Worm (Caenorhabditis elegans) whole organism, L4 larva: ENCODE measurements around the gene smc-6.

Source experiments
- F44E2.7 ChIP-seq: fragments of 200-800 bp; sonication (Bioruptor generic); IDR thresholded peaks from 2 replicates; pipeline ENCODE4 v2.1.2; 2022; ENCODE audit warnings: missing genetic modification characterization, missing compliant biosample characterization
- F49E8.2 ChIP-seq: sonication (generic microtip); optimal IDR thresholded peaks from 2 replicates; lab custom pipeline; 2016; ENCODE audit warnings: missing compliant biosample characterization, mild to moderate bottlenecking, missing genetic modification characterization, borderline replicate concordance
- R02D3.7 ChIP-seq: fragments of 150-350 bp; sonication (generic microtip); optimal IDR thresholded peaks from 3 replicates; lab custom pipeline; 2014; ENCODE audit warnings: missing biosample characterization, missing genetic modification characterization
- T20F7.1 ChIP-seq: fragments of 200-800 bp; sonication (Bioruptor generic); optimal IDR thresholded peaks from 2 replicates; lab custom pipeline; 2018; ENCODE audit warnings: mild to moderate bottlenecking, missing genetic modification characterization, missing compliant biosample characterization
- T26A8.4 ChIP-seq: fragments of 200-800 bp; sonication (Bioruptor generic); IDR thresholded peaks from 2 replicates; pipeline ENCODE4 v1.3.6; 2022; ENCODE audit warnings: missing genetic modification characterization, missing compliant biosample characterization
- Y105C5A.15 ChIP-seq: fragments of 200-800 bp; sonication (Bioruptor generic); IDR thresholded peaks from 2 replicates; pipeline ENCODE4 v1.3.6; 2022; ENCODE audit warnings: missing genetic modification characterization, missing compliant biosample characterization
- aha-1 ChIP-seq: fragments of 150-350 bp; peaks from one replicate; lab custom pipeline; 2014; ENCODE audit warnings: missing biosample characterization, missing genetic modification characterization
- ama-1 ChIP-seq: fragments of 150-350 bp; optimal IDR thresholded peaks from 2 replicates; lab custom pipeline; 2014; ENCODE audit warnings: inconsistent platforms, mixed read lengths
- arid-1 ChIP-seq: fragments of 200-800 bp; sonication (Bioruptor generic); conservative IDR thresholded peaks from 2 replicates; pipeline ENCODE4 v1.3.6; 2022; ENCODE audit warnings: missing genetic modification reagents, missing genetic modification characterization, missing compliant biosample characterization
- attf-4 ChIP-seq: sonication (generic microtip); optimal IDR thresholded peaks from 3 replicates; lab custom pipeline; 2017; ENCODE audit warnings: missing biosample characterization, missing genetic modification characterization
- ceh-28 ChIP-seq: fragments of 150-350 bp; optimal IDR thresholded peaks from 2 replicates; lab custom pipeline; 2014; ENCODE audit warnings: missing biosample characterization, missing genetic modification reagents, missing genetic modification characterization
- daf-16 ChIP-seq, 3 experiments: sonication (generic microtip); optimal IDR thresholded peaks; 2 replicates each; lab custom pipeline; 2016 to 2017; ENCODE audit warnings: missing genetic modification characterization in 3 of 3, missing genetic modification reagents in 3 of 3, mild to moderate bottlenecking in 2 of 3, missing compliant biosample characterization in 2 of 3, missing biosample characterization in 1 of 3, moderate library complexity in 1 of 3
- daf-8 ChIP-seq: fragments of 200-800 bp; sonication (Bioruptor generic); IDR thresholded peaks from 2 replicates; pipeline ENCODE4 v1.3.6; 2022; ENCODE audit warnings: missing genetic modification characterization, missing compliant biosample characterization
- dmd-6 ChIP-seq: fragments of 200-800 bp; sonication (Bioruptor generic); IDR thresholded peaks from 2 replicates; pipeline ENCODE4 v1.3.6; 2022; ENCODE audit warnings: missing genetic modification reagents, missing genetic modification characterization, missing compliant biosample characterization
- dmd-9 ChIP-seq: fragments of 200-800 bp; sonication (Bioruptor generic); IDR thresholded peaks from 2 replicates; pipeline ENCODE4 v1.3.6; 2022; ENCODE audit warnings: missing genetic modification reagents, missing genetic modification characterization, missing compliant biosample characterization
- dpl-1 ChIP-seq: fragments of 150-350 bp; optimal IDR thresholded peaks from 2 replicates; lab custom pipeline; 2014; ENCODE audit warnings: missing biosample characterization, missing genetic modification reagents, missing genetic modification characterization
- dve-1 ChIP-seq: sonication (generic microtip); optimal IDR thresholded peaks from 2 replicates; lab custom pipeline; 2017; ENCODE audit warnings: antibody characterized with exemption, mild to moderate bottlenecking, missing genetic modification characterization, missing compliant biosample characterization; ENCODE audit not compliant: insufficient read depth
- egl-27 ChIP-seq: sonication (generic microtip); optimal IDR thresholded peaks from 3 replicates; lab custom pipeline; 2017; ENCODE audit warnings: missing biosample characterization, missing genetic modification reagents, missing genetic modification characterization
- fkh-10 ChIP-seq: fragments of 150-350 bp; optimal IDR thresholded peaks from 2 replicates; lab custom pipeline; 2014; ENCODE audit warnings: missing biosample characterization, missing genetic modification reagents, missing genetic modification characterization
- gei-8 ChIP-seq: fragments of 200-800 bp; sonication (Bioruptor generic); optimal IDR thresholded peaks from 2 replicates; lab custom pipeline; 2018; ENCODE audit warnings: mild to moderate bottlenecking, missing genetic modification characterization, missing compliant biosample characterization
- hlh-11 ChIP-seq: fragments of 200-800 bp; sonication (Bioruptor generic); optimal IDR thresholded peaks from 2 replicates; lab custom pipeline; 2018; ENCODE audit warnings: mild to moderate bottlenecking, missing genetic modification characterization, missing compliant biosample characterization
- hlh-30 ChIP-seq: sonication (generic microtip); optimal IDR thresholded peaks from 2 replicates; lab custom pipeline; 2017; ENCODE audit warnings: antibody characterized with exemption, mild to moderate bottlenecking, missing genetic modification characterization, missing compliant biosample characterization; ENCODE audit not compliant: insufficient read depth
- jun-1 ChIP-seq: fragments of 150-350 bp; optimal IDR thresholded peaks from 2 replicates; lab custom pipeline; 2014; ENCODE audit warnings: missing biosample characterization, missing genetic modification reagents, missing genetic modification characterization
- lin-1 ChIP-seq: fragments of 200-800 bp; sonication (Bioruptor generic); IDR thresholded peaks from 2 replicates; pipeline ENCODE4 v1.3.6; 2022; ENCODE audit warnings: missing genetic modification reagents, missing genetic modification characterization, missing compliant biosample characterization
- lin-13 ChIP-seq: fragments of 150-350 bp; optimal IDR thresholded peaks from 2 replicates; lab custom pipeline; 2014; ENCODE audit warnings: missing biosample characterization, missing genetic modification reagents, missing genetic modification characterization
- lin-15B ChIP-seq: fragments of 150-350 bp; sonication (generic microtip); optimal IDR thresholded peaks from 3 replicates; lab custom pipeline; 2014; ENCODE audit warnings: missing biosample characterization, missing genetic modification characterization
- lin-29 ChIP-seq: fragments of 200-800 bp; sonication (Bioruptor generic); IDR thresholded peaks from 2 replicates; pipeline ENCODE4 v1.3.6; 2022; ENCODE audit warnings: missing genetic modification reagents, missing genetic modification characterization, missing compliant biosample characterization
- lin-38 ChIP-seq: fragments of 200-800 bp; sonication (Bioruptor generic); IDR thresholded peaks from 2 replicates; pipeline ENCODE4 v1.3.6; 2022; ENCODE audit warnings: missing genetic modification reagents, missing genetic modification characterization, missing compliant biosample characterization
- lin-39 ChIP-seq: fragments of 150-350 bp; optimal IDR thresholded peaks from 2 replicates; lab custom pipeline; 2014; ENCODE audit warnings: missing biosample characterization, missing genetic modification reagents, missing genetic modification characterization
- lsy-2 ChIP-seq, 2 experiments: fragments of 150-350 bp in 1 of 2; sonication (generic microtip) in 1 of 2; optimal IDR thresholded peaks; 2 replicates each; lab custom pipeline; 2014 to 2017; ENCODE audit warnings: missing biosample characterization in 2 of 2, missing genetic modification characterization in 2 of 2
- mdt-29 ChIP-seq: fragments of 200-800 bp; sonication (Bioruptor generic); IDR thresholded peaks from 2 replicates; pipeline ENCODE4 v1.3.6; 2022; ENCODE audit warnings: missing genetic modification reagents, missing genetic modification characterization, missing compliant biosample characterization
- mep-1 ChIP-seq: fragments of 150-350 bp; sonication (generic microtip); optimal IDR thresholded peaks from 3 replicates; lab custom pipeline; 2014; ENCODE audit warnings: missing biosample characterization, missing genetic modification characterization
- mes-2 ChIP-seq: sonication (generic microtip); optimal IDR thresholded peaks from 2 replicates; lab custom pipeline; 2016; ENCODE audit warnings: missing genotype, mild to moderate bottlenecking, missing genetic modification characterization, missing compliant biosample characterization; ENCODE audit not compliant: poor library complexity, severe bottlenecking
- mxl-2 ChIP-seq: fragments of 200-800 bp; sonication (Bioruptor generic); conservative IDR thresholded peaks from 2 replicates; pipeline ENCODE4 v1.3.6; 2022; ENCODE audit warnings: missing genetic modification reagents, missing genetic modification characterization, missing compliant biosample characterization
- nhr-10 ChIP-seq: fragments of 150-350 bp; optimal IDR thresholded peaks from 2 replicates; lab custom pipeline; 2014; ENCODE audit warnings: missing biosample characterization, missing genetic modification characterization
- nhr-102 ChIP-seq: sonication (generic microtip); optimal IDR thresholded peaks from 2 replicates; lab custom pipeline; 2016; ENCODE audit warnings: mild to moderate bottlenecking, missing genetic modification characterization, moderate library complexity, missing compliant biosample characterization
- nhr-237 ChIP-seq: sonication (generic microtip); optimal IDR thresholded peaks from 2 replicates; lab custom pipeline; 2017; ENCODE audit warnings: missing biosample characterization, missing genetic modification characterization
- nhr-25 ChIP-seq: sonication (generic microtip); optimal IDR thresholded peaks from 2 replicates; lab custom pipeline; 2017; ENCODE audit warnings: missing genetic modification characterization, mild to moderate bottlenecking, missing compliant biosample characterization, antibody characterized with exemption, moderate library complexity, borderline replicate concordance; ENCODE audit not compliant: insufficient read depth
- nhr-28 ChIP-seq: fragments of 150-350 bp; optimal IDR thresholded peaks from 2 replicates; lab custom pipeline; 2014; ENCODE audit warnings: missing biosample characterization, missing genetic modification characterization
- nhr-41 ChIP-seq: fragments of 200-800 bp; sonication (Bioruptor generic); IDR thresholded peaks from 2 replicates; pipeline ENCODE4 v1.3.6; 2022; ENCODE audit warnings: missing genetic modification reagents, missing genetic modification characterization, missing compliant biosample characterization
- nhr-6 ChIP-seq: fragments of 150-350 bp; optimal IDR thresholded peaks from 2 replicates; lab custom pipeline; 2014; ENCODE audit warnings: missing biosample characterization, missing genetic modification characterization
- nhr-77 ChIP-seq: fragments of 150-350 bp; optimal IDR thresholded peaks from 2 replicates; lab custom pipeline; 2014; ENCODE audit warnings: missing biosample characterization, missing genetic modification characterization
- php-3 ChIP-seq: fragments of 200-800 bp; sonication (Bioruptor generic); IDR thresholded peaks from 2 replicates; pipeline ENCODE4 v1.3.6; 2022; ENCODE audit warnings: missing genetic modification reagents, missing genetic modification characterization, missing compliant biosample characterization
- rbr-2 ChIP-seq: sonication (generic microtip); optimal IDR thresholded peaks from 2 replicates; lab custom pipeline; 2016; ENCODE audit warnings: missing genotype, missing genetic modification characterization, missing compliant biosample characterization
- sdz-12 ChIP-seq: fragments of 200-800 bp; sonication (Bioruptor generic); optimal IDR thresholded peaks from 2 replicates; lab custom pipeline; 2018; ENCODE audit warnings: mild to moderate bottlenecking, missing genetic modification characterization, missing compliant biosample characterization
- snpc-1.2 ChIP-seq: fragments of 200-800 bp; sonication (Bioruptor generic); IDR thresholded peaks from 2 replicates; pipeline ENCODE4 v1.3.6; 2022; ENCODE audit warnings: missing genetic modification reagents, missing genetic modification characterization, missing compliant biosample characterization
- spr-3 ChIP-seq: fragments of 200-800 bp; sonication (Bioruptor generic); optimal IDR thresholded peaks from 2 replicates; lab custom pipeline; 2018; ENCODE audit warnings: mild to moderate bottlenecking, missing genetic modification characterization, missing compliant biosample characterization
- tra-1 ChIP-seq: fragments of 200-800 bp; sonication (Bioruptor generic); IDR thresholded peaks from 2 replicates; pipeline ENCODE4 v1.3.6; 2022; ENCODE audit warnings: missing genetic modification reagents, missing genetic modification characterization, missing compliant biosample characterization
- zag-1 ChIP-seq: fragments of 150-350 bp; optimal IDR thresholded peaks from 2 replicates; lab custom pipeline; 2014; ENCODE audit warnings: missing biosample characterization, missing genetic modification characterization
- zfp-3 ChIP-seq: fragments of 200-800 bp; sonication (Bioruptor generic); conservative IDR thresholded peaks from 2 replicates; pipeline ENCODE4 v1.3.6; 2022; ENCODE audit warnings: missing genetic modification reagents, missing genetic modification characterization, missing compliant biosample characterization

Gene smc-6

DNA sequence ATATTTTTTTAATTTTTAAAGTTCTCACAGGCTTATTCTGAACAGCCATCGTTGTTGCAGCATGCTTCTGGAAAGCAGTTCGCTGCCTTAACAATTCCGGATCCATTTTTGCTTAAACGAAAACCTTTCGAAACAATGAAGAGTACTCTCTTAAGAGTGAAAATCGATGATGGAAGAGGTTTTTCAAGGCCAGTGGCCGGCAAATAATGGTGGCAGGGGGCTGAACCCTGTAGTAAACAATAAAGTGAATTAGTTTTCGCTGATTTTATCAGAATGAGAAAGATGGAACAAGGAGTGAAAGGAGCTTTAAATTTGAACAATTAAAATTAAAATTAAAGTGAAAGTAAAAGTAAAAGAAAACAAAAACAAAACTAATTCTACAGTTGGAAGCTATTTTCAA, 36.1 kb upstream of the smc-6 start, which contains the start of gene gtf-2E2:
Gene gtf-2E2, minus strand, starts transcription at position 111 of the 400 bp plus-strand sequence.
- TF ChIP-seq sdz-12 (GFP tag; lab: Kevin White, UChicago) (no peak), dmd-9 (GFP tag; lab: Robert Waterston, UW) (no peak), lin-13 (GFP tag; lab: Kevin White, UChicago) (peak; percentile 51), daf-16 (GFP tag; optimal IDR thresholded peaks at IDR 0.05; lab: Kevin White, UChicago) (no peak), daf-16 (tag; optimal IDR thresholded peaks at IDR 0.05; lab: Kevin White, UChicago) (peak; percentile 68), dmd-6 (GFP tag; lab: Robert Waterston, UW) (no peak), attf-4 (tag; lab: Kevin White, UChicago) (no peak), mep-1 (tag; lab: Kevin White, UChicago) (peak; percentile 20), zag-1 (tag; lab: Kevin White, UChicago) (no peak), nhr-77 (tag; lab: Kevin White, UChicago) (no peak), dpl-1 (GFP tag; lab: Kevin White, UChicago) (peak; percentile 34), nhr-28 (tag; lab: Kevin White, UChicago) (peak; percentile 11), dve-1 (tag; lab: Kevin White, UChicago) (no peak), lsy-2 (tag; optimal IDR thresholded peaks at IDR 0.05; lab: Kevin White, UChicago) (peak in 1 of 2 experiments; percentile 61), F44E2.7 (GFP tag; lab: Robert Waterston, UW) (no peak), php-3 (GFP tag; lab: Robert Waterston, UW) (no peak), gei-8 (no peak), mxl-2 (no peak), lin-1 (GFP tag; lab: Robert Waterston, UW) (no peak), spr-3 (GFP tag; lab: Kevin White, UChicago) (no peak), lin-15B (tag; lab: Kevin White, UChicago) (no peak), lin-29 (GFP tag; lab: Robert Waterston, UW) (no peak), R02D3.7 (tag; lab: Kevin White, UChicago) (no peak), hlh-11 (tag; lab: Kevin White, UChicago) (no peak), snpc-1.2 (GFP tag; lab: Robert Waterston, UW) (no peak), nhr-102 (no peak), fkh-10 (GFP tag; lab: Kevin White, UChicago) (no peak), zfp-3 (GFP tag; lab: Robert Waterston, UW) (no peak), mes-2 (tag; lab: Kevin White, UChicago) (peak; percentile 82), ama-1 (peak; percentile 32), T26A8.4 (GFP tag; lab: Robert Waterston, UW) (no peak), tra-1 (no peak), nhr-25 (tag; lab: Kevin White, UChicago) (no peak), nhr-10 (tag; lab: Kevin White, UChicago) (no peak), daf-8 (GFP tag; lab: Robert Waterston, UW) (no peak), F49E8.2 (tag; lab: Kevin White, UChicago) (no peak), hlh-30 (tag; lab: Kevin White, UChicago) (peak; percentile 6), aha-1 (tag; lab: Kevin White, UChicago) (no peak), lin-38 (peak; percentile 18; the same call in 1 of the 2 replicates), lin-39 (no peak), jun-1 (tag; lab: Kevin White, UChicago) (no peak), rbr-2 (tag; lab: Kevin White, UChicago) (no peak), arid-1 (GFP tag; lab: Robert Waterston, UW) (peak; percentile 42; the same call in 1 of the 2 replicates), nhr-237 (no peak), mdt-29 (GFP tag; lab: Robert Waterston, UW) (no peak), ceh-28 (tag; lab: Kevin White, UChicago) (peak; percentile 47), nhr-41 (GFP tag; lab: Robert Waterston, UW) (no peak), egl-27 (tag; lab: Kevin White, UChicago) (no peak), Y105C5A.15 (GFP tag; lab: Robert Waterston, UW) (no peak), T20F7.1 (GFP tag; lab: Kevin White, UChicago) (no peak), nhr-6 (tag; lab: Kevin White, UChicago) (peak; percentile 3)
